Worm (Caenorhabditis elegans) whole organism, L4/young adult: ENCODE measurements around the gene nhr-104.

Source experiments
- W03F9.2 ChIP-seq: fragments of 150-350 bp; optimal IDR thresholded peaks from 2 replicates; lab custom pipeline; 2014; ENCODE audit warnings: missing biosample characterization, missing genetic modification characterization
- dao-5 ChIP-seq: sonication (generic microtip); optimal IDR thresholded peaks from 2 replicates; lab custom pipeline; 2016; ENCODE audit warnings: missing genotype, missing genetic modification characterization, moderate library complexity, missing compliant biosample characterization
- him-1 ChIP-seq: sonication (generic microtip); optimal IDR thresholded peaks from 2 replicates; lab custom pipeline; 2016; ENCODE audit warnings: missing genotype, missing genetic modification reagents, missing genetic modification characterization, missing compliant biosample characterization

DNA sequence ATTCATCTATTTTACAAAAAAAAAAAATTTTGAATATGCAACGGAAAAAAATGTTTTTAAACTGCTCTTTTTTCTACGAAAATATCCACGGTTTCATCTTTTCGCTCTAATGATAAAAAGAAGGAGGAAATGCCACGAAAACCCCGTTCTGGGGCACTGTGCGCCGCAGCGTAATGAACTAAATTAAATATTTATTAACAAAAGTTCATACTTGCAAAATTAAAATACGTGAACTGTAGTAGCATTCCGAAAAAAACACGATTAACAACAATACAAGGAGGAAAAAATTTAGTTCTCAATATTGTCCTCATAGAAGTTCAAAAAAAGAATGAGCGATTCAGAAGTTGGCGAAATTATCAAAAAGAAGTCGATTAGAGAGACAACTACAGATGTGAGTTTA lies 953 bp upstream of the nhr-104 start, which contains the start of gene R11E3.1:
- no peak for TF ChIP-seq dao-5 (tag; lab: Kevin White, UChicago)
- TF ChIP-seq him-1 (tag; lab: Kevin White, UChicago): no peak
- no peak for TF ChIP-seq W03F9.2 (tag; lab: Kevin White, UChicago)
